Worm (Caenorhabditis elegans) whole organism, L4 larva: ENCODE measurements around the gene pkc-1.
A peak's percentile ranks its signal among the peaks of the same experiment; 100 is the strongest.

ENCODE experiments used
- D1046.2 ChIP-seq: fragments of 200-800 bp; sonication (Bioruptor generic); IDR thresholded peaks from 2 replicates; pipeline ENCODE4 v1.3.6; 2022; ENCODE audit warnings: missing genetic modification characterization, missing compliant biosample characterization
- F10B5.3 ChIP-seq: sonication (generic microtip); optimal IDR thresholded peaks from 2 replicates; lab custom pipeline; 2016; ENCODE audit warnings: mild to moderate bottlenecking, missing genetic modification characterization, missing compliant biosample characterization
- F44E2.7 ChIP-seq: fragments of 200-800 bp; sonication (Bioruptor generic); IDR thresholded peaks from 2 replicates; pipeline ENCODE4 v2.1.2; 2022; ENCODE audit warnings: missing genetic modification characterization, missing compliant biosample characterization
- F49E8.2 ChIP-seq: sonication (generic microtip); optimal IDR thresholded peaks from 2 replicates; lab custom pipeline; 2016; ENCODE audit warnings: missing compliant biosample characterization, mild to moderate bottlenecking, missing genetic modification characterization, borderline replicate concordance
- R02D3.7 ChIP-seq: fragments of 150-350 bp; sonication (generic microtip); optimal IDR thresholded peaks from 3 replicates; lab custom pipeline; 2014; ENCODE audit warnings: missing biosample characterization, missing genetic modification characterization
- T20F7.1 ChIP-seq: fragments of 200-800 bp; sonication (Bioruptor generic); optimal IDR thresholded peaks from 2 replicates; lab custom pipeline; 2018; ENCODE audit warnings: mild to moderate bottlenecking, missing genetic modification characterization, missing compliant biosample characterization
- Y75B8A.6 ChIP-seq: fragments of 200-800 bp; sonication (Bioruptor generic); IDR thresholded peaks from 2 replicates; pipeline ENCODE4 v1.3.6; 2022; ENCODE audit warnings: missing genetic modification reagents, missing genetic modification characterization, missing compliant biosample characterization
- aha-1 ChIP-seq: fragments of 150-350 bp; peaks from one replicate; lab custom pipeline; 2014; ENCODE audit warnings: missing biosample characterization, missing genetic modification characterization
- ama-1 ChIP-seq: fragments of 150-350 bp; optimal IDR thresholded peaks from 2 replicates; lab custom pipeline; 2014; ENCODE audit warnings: inconsistent platforms, mixed read lengths
- arid-1 ChIP-seq: fragments of 200-800 bp; sonication (Bioruptor generic); conservative IDR thresholded peaks from 2 replicates; pipeline ENCODE4 v1.3.6; 2022; ENCODE audit warnings: missing genetic modification reagents, missing genetic modification characterization, missing compliant biosample characterization
- ceh-28 ChIP-seq: fragments of 150-350 bp; optimal IDR thresholded peaks from 2 replicates; lab custom pipeline; 2014; ENCODE audit warnings: missing biosample characterization, missing genetic modification reagents, missing genetic modification characterization
- ceh-82 ChIP-seq: sonication (generic microtip); optimal IDR thresholded peaks from 2 replicates; lab custom pipeline; 2017; ENCODE audit warnings: missing biosample characterization, missing genetic modification characterization
- daf-12 ChIP-seq: fragments of 150-350 bp; optimal IDR thresholded peaks from 2 replicates; lab custom pipeline; 2014; ENCODE audit warnings: missing biosample characterization, missing genetic modification reagents, missing genetic modification characterization
- daf-16 ChIP-seq, 3 experiments: sonication (generic microtip); optimal IDR thresholded peaks; 2 replicates each; lab custom pipeline; 2016 to 2017; ENCODE audit warnings: missing genetic modification characterization in 3 of 3, missing genetic modification reagents in 3 of 3, mild to moderate bottlenecking in 2 of 3, missing compliant biosample characterization in 2 of 3, missing biosample characterization in 1 of 3, moderate library complexity in 1 of 3
- dpl-1 ChIP-seq: fragments of 150-350 bp; optimal IDR thresholded peaks from 2 replicates; lab custom pipeline; 2014; ENCODE audit warnings: missing biosample characterization, missing genetic modification reagents, missing genetic modification characterization
- fos-1 ChIP-seq: fragments of 150-350 bp; optimal IDR thresholded peaks from 2 replicates; lab custom pipeline; 2014; ENCODE audit warnings: missing biosample characterization, missing genetic modification characterization
- gei-8 ChIP-seq: fragments of 200-800 bp; sonication (Bioruptor generic); optimal IDR thresholded peaks from 2 replicates; lab custom pipeline; 2018; ENCODE audit warnings: mild to moderate bottlenecking, missing genetic modification characterization, missing compliant biosample characterization
- hlh-11 ChIP-seq: fragments of 200-800 bp; sonication (Bioruptor generic); optimal IDR thresholded peaks from 2 replicates; lab custom pipeline; 2018; ENCODE audit warnings: mild to moderate bottlenecking, missing genetic modification characterization, missing compliant biosample characterization
- lin-1 ChIP-seq: fragments of 200-800 bp; sonication (Bioruptor generic); IDR thresholded peaks from 2 replicates; pipeline ENCODE4 v1.3.6; 2022; ENCODE audit warnings: missing genetic modification reagents, missing genetic modification characterization, missing compliant biosample characterization
- lin-13 ChIP-seq: fragments of 150-350 bp; optimal IDR thresholded peaks from 2 replicates; lab custom pipeline; 2014; ENCODE audit warnings: missing biosample characterization, missing genetic modification reagents, missing genetic modification characterization
- lin-29 ChIP-seq: fragments of 200-800 bp; sonication (Bioruptor generic); IDR thresholded peaks from 2 replicates; pipeline ENCODE4 v1.3.6; 2022; ENCODE audit warnings: missing genetic modification reagents, missing genetic modification characterization, missing compliant biosample characterization
- lin-38 ChIP-seq: fragments of 200-800 bp; sonication (Bioruptor generic); IDR thresholded peaks from 2 replicates; pipeline ENCODE4 v1.3.6; 2022; ENCODE audit warnings: missing genetic modification reagents, missing genetic modification characterization, missing compliant biosample characterization
- mes-2 ChIP-seq: sonication (generic microtip); optimal IDR thresholded peaks from 2 replicates; lab custom pipeline; 2016; ENCODE audit warnings: missing genotype, mild to moderate bottlenecking, missing genetic modification characterization, missing compliant biosample characterization; ENCODE audit not compliant: poor library complexity, severe bottlenecking
- nhr-11 ChIP-seq: fragments of 150-350 bp; optimal IDR thresholded peaks from 2 replicates; lab custom pipeline; 2014; ENCODE audit warnings: missing biosample characterization, missing genetic modification characterization
- nhr-237 ChIP-seq: sonication (generic microtip); optimal IDR thresholded peaks from 2 replicates; lab custom pipeline; 2017; ENCODE audit warnings: missing biosample characterization, missing genetic modification characterization
- nhr-25 ChIP-seq: sonication (generic microtip); optimal IDR thresholded peaks from 2 replicates; lab custom pipeline; 2017; ENCODE audit warnings: missing genetic modification characterization, mild to moderate bottlenecking, missing compliant biosample characterization, antibody characterized with exemption, moderate library complexity, borderline replicate concordance; ENCODE audit not compliant: insufficient read depth
- nhr-28 ChIP-seq: fragments of 150-350 bp; optimal IDR thresholded peaks from 2 replicates; lab custom pipeline; 2014; ENCODE audit warnings: missing biosample characterization, missing genetic modification characterization
- nhr-6 ChIP-seq: fragments of 150-350 bp; optimal IDR thresholded peaks from 2 replicates; lab custom pipeline; 2014; ENCODE audit warnings: missing biosample characterization, missing genetic modification characterization
- pha-4 ChIP-seq, 2 experiments: fragments of 150-350 bp in 1 of 2; fragments of 200-800 bp in 1 of 2; sonication (Bioruptor generic) in 1 of 2; IDR thresholded peaks in 1 of 2; optimal IDR thresholded peaks in 1 of 2; 2 replicates each; pipeline versions ENCODE4 v1.3.6 to Lab custom; 2014 to 2022; ENCODE audit warnings: missing genetic modification characterization in 2 of 2, missing genetic modification reagents in 2 of 2, missing biosample characterization in 1 of 2, missing compliant biosample characterization in 1 of 2
- php-3 ChIP-seq: fragments of 200-800 bp; sonication (Bioruptor generic); IDR thresholded peaks from 2 replicates; pipeline ENCODE4 v1.3.6; 2022; ENCODE audit warnings: missing genetic modification reagents, missing genetic modification characterization, missing compliant biosample characterization
- rbr-2 ChIP-seq: sonication (generic microtip); optimal IDR thresholded peaks from 2 replicates; lab custom pipeline; 2016; ENCODE audit warnings: missing genotype, missing genetic modification characterization, missing compliant biosample characterization
- set-16 ChIP-seq: fragments of 200-800 bp; sonication (Bioruptor generic); IDR thresholded peaks from 2 replicates; pipeline ENCODE4 v1.3.6; 2022; ENCODE audit warnings: missing genetic modification reagents, missing genetic modification characterization, missing compliant biosample characterization
- tag-97 ChIP-seq: fragments of 200-800 bp; sonication (Bioruptor generic); IDR thresholded peaks from 2 replicates; pipeline ENCODE4 v1.3.6; 2022; ENCODE audit warnings: missing genetic modification characterization, missing compliant biosample characterization
- unc-62 ChIP-seq, 3 experiments: fragments of 150-350 bp in 1 of 3; sonication (generic microtip); optimal IDR thresholded peaks in 2 of 3; peaks in 1 of 3; 1 replicate in 1 of 3; 2 replicates in 2 of 3; lab custom pipeline; 2014 to 2017; ENCODE audit warnings: missing biosample characterization in 3 of 3, missing genetic modification characterization in 3 of 3, missing genetic modification reagents in 3 of 3, missing genotype in 1 of 3
- zag-1 ChIP-seq: fragments of 150-350 bp; optimal IDR thresholded peaks from 2 replicates; lab custom pipeline; 2014; ENCODE audit warnings: missing biosample characterization, missing genetic modification characterization
- zfp-3 ChIP-seq: fragments of 200-800 bp; sonication (Bioruptor generic); conservative IDR thresholded peaks from 2 replicates; pipeline ENCODE4 v1.3.6; 2022; ENCODE audit warnings: missing genetic modification reagents, missing genetic modification characterization, missing compliant biosample characterization
- zip-11 ChIP-seq: fragments of 200-800 bp; sonication (Bioruptor generic); IDR thresholded peaks from 2 replicates; pipeline ENCODE4 v1.3.6; 2022; ENCODE audit warnings: missing genetic modification characterization, missing compliant biosample characterization

Gene pkc-1

ce11 chrV:12047735-12048134, 15.8 kb upstream of the pkc-1 start:
- no peak for TF ChIP-seq ama-1 (lab: Kevin White, UChicago)
- TF ChIP-seq tag-97 (GFP tag; lab: Robert Waterston, UW): no peak
- no peak for TF ChIP-seq nhr-237 (tag; lab: Kevin White, UChicago)
- TF ChIP-seq arid-1 (GFP tag; lab: Robert Waterston, UW): no peak
- TF ChIP-seq D1046.2 (GFP tag; lab: Robert Waterston, UW): no peak
- no peak for TF ChIP-seq fos-1 (tag; lab: Kevin White, UChicago)
- no peak for TF ChIP-seq aha-1 (tag; lab: Kevin White, UChicago)
- TF ChIP-seq lin-13 (GFP tag; lab: Kevin White, UChicago): no peak

- TF ChIP-seq ceh-28 (tag; lab: Kevin White, UChicago): no peak
- TF ChIP-seq zip-11 (GFP tag; lab: Robert Waterston, UW): no peak
- no peak for TF ChIP-seq php-3 (GFP tag; lab: Robert Waterston, UW)
- no peak for TF ChIP-seq unc-62 (GFP tag; optimal IDR thresholded peaks at IDR 0.05 in 1 of 2; lab: Kevin White, UChicago)
- TF ChIP-seq unc-62 (tag; optimal IDR thresholded peaks at IDR 0.05; lab: Kevin White, UChicago): no peak
Observed at ce11 chrV:12045132-12045531, 13.2 kb upstream of the pkc-1 start, which contains the start of gene F10C2.5. TSS of gene F10C2.5 (plus strand) at chrV:12045432.

ce11 chrV:12040823-12041606, 9.1 kb upstream of the pkc-1 start, which contains the start of the genes kup-1 and F10C2.4:
TSS of gene kup-1 (minus strand) at chrV:12040873.
TSS of gene F10C2.4 (plus strand) at chrV:12041556.
- TF ChIP-seq dpl-1 (peak; percentile 91), nhr-6 (tag; lab: Kevin White, UChicago) (peak; percentile 88), rbr-2 (peak; percentile 28), gei-8 (GFP tag; lab: Kevin White, UChicago) (no peak), mes-2 (tag; lab: Kevin White, UChicago) (peak; percentile 51), ceh-82 (no peak), nhr-11 (tag; lab: Kevin White, UChicago) (peak; percentile 16), aha-1 (tag; lab: Kevin White, UChicago) (peak; percentile 78), lin-38 (GFP tag; lab: Robert Waterston, UW) (peak; percentile 88), T20F7.1 (GFP tag; lab: Kevin White, UChicago) (peak; percentile 60), daf-16 (GFP tag; optimal IDR thresholded peaks at IDR 0.05; lab: Kevin White, UChicago) (no peak), daf-16 (tag; optimal IDR thresholded peaks at IDR 0.05; lab: Kevin White, UChicago) (peak; percentile 17), daf-12 (tag; lab: Kevin White, UChicago) (no peak), zfp-3 (no peak), nhr-28 (peak; percentile 23)

- TF ChIP-seq R02D3.7 (tag; lab: Kevin White, UChicago) (no peak), F49E8.2 (tag; lab: Kevin White, UChicago) (no peak), set-16 (GFP tag; lab: Robert Waterston, UW) (no peak; the same call in 1 of the 2 replicates), nhr-6 (tag; lab: Kevin White, UChicago) (peak; percentile 63), hlh-11 (tag; lab: Kevin White, UChicago) (peak; percentile 19), zfp-3 (no peak), Y75B8A.6 (no peak), zag-1 (tag; lab: Kevin White, UChicago) (no peak), php-3 (GFP tag; lab: Robert Waterston, UW) (no peak), pha-4 (GFP tag; IDR thresholded peaks at IDR 0.05; lab: Robert Waterston, UW) (no peak), pha-4 (tag; optimal IDR thresholded peaks at IDR 0.05; lab: Kevin White, UChicago) (peak; percentile 5), lin-1 (GFP tag; lab: Robert Waterston, UW) (no peak), F44E2.7 (no peak), lin-13 (GFP tag; lab: Kevin White, UChicago) (no peak), unc-62 (GFP tag; optimal IDR thresholded peaks at IDR 0.05 in 1 of 2; lab: Kevin White, UChicago) (peak in 1 of 2 experiments; percentile 90), unc-62 (tag; optimal IDR thresholded peaks at IDR 0.05; lab: Kevin White, UChicago) (no peak), lin-29 (GFP tag; lab: Robert Waterston, UW) (no peak), F10B5.3 (tag; lab: Kevin White, UChicago) (no peak), nhr-25 (tag; lab: Kevin White, UChicago) (peak; percentile 59)
Observed at ce11 chrV:12039755-12040154, 7.8 kb upstream of the pkc-1 start.
